Fruit fly (Drosophila melanogaster): Measurements from ENCODE around the gene CG13875.

- TF ChIP-seq nerfin-1 (tag; optimal IDR thresholded peaks at IDR 0.05) (peak; percentile 48), HHEX (GFP tag; optimal IDR thresholded peaks at IDR 0.05) (no peak), mirr (GFP tag; optimal IDR thresholded peaks at IDR 0.05) (no peak), sima (GFP tag; optimal IDR thresholded peaks at IDR 0.05) (no peak)
Observed at dm6 chr3L:140838-141559, 38.7 kb upstream of the CG13875 start.

All from whole organism, embryonic.